Worm (Caenorhabditis elegans): ENCODE data around the gene srw-60.

DNA sequence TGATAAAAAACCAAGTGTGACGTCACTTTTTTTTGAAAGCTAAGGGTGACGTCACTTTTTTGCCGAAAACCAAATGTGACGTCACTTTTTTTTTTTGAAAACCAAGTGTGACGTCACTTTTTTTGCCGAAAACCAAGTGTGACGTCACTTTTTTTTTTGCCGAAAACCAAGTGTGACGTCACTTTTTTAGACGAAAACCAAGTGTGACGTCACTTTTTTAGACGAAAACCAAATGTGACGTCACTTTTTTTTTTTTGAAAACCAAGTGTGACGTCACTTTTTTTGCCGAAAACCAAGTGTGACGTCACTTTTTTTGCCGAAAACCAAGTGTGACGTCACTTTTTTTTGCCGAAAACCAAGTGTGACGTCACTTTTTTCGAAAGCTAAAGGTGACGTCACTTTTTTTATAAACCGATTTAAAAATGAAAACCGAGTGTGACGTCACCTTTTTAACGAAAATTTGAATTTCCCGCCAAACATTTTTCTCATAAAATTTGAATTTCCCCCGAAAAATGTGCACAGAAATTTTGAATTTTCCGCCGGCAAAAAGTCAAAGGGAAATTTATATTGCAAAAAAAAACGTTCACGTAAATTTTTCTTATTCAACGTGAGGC lies 39.5 kb downstream of the srw-60 start:
- TF ChIP-seq tab-1 (GFP tag; IDR thresholded peaks at IDR 0.05) (no peak), ztf-29 (GFP tag; IDR thresholded peaks at IDR 0.05) (no peak), cog-1 (tag; optimal IDR thresholded peaks at IDR 0.05) (no peak), ztf-23 (GFP tag; IDR thresholded peaks at IDR 0.05) (no peak)

Data from whole organism, midembryonic.